Fruit fly (Drosophila melanogaster) whole organism, embryonic: ENCODE measurements around the gene Mst89B.
A peak's percentile ranks its signal among the peaks of the same experiment; 100 is the strongest.

Experiments
- Aef1 ChIP-seq: fragments of 200-800 bp; sonication (Bioruptor generic); IDR thresholded peaks from 3 replicates; pipeline ENCODE4 v1.3.6; 2022; ENCODE audit warnings: missing biosample characterization, missing genetic modification characterization
- Asciz ChIP-seq: fragments of 200-800 bp; sonication (Bioruptor generic); optimal IDR thresholded peaks from 2 replicates; lab custom pipeline; 2017; ENCODE audit warnings: missing biosample characterization, mild to moderate bottlenecking, missing genetic modification characterization, missing genetic modification reagents
- Atf6 ChIP-seq: fragments of 200-800 bp; sonication (Bioruptor generic); IDR thresholded peaks from 2 replicates; pipeline ENCODE4 v1.3.6; 2022; ENCODE audit warnings: missing biosample characterization, missing genetic modification characterization
- CG11723 ChIP-seq: fragments of 200-800 bp; sonication (Bioruptor generic); optimal IDR thresholded peaks from 2 replicates; lab custom pipeline; 2017; ENCODE audit warnings: missing biosample characterization, mild to moderate bottlenecking, missing genetic modification characterization
- CG12391 ChIP-seq: fragments of 200-800 bp; sonication (Bioruptor generic); optimal IDR thresholded peaks from 3 replicates; lab custom pipeline; 2018; ENCODE audit warnings: missing biosample characterization, mild to moderate bottlenecking, missing genetic modification characterization, moderate library complexity
- CG12659 ChIP-seq: fragments of 200-800 bp; sonication (Bioruptor generic); optimal IDR thresholded peaks from 3 replicates; lab custom pipeline; 2017; ENCODE audit warnings: mild to moderate bottlenecking, missing biosample characterization, missing genetic modification reagents, missing genetic modification characterization
- CG14965 ChIP-seq: fragments of 200-800 bp; sonication (Bioruptor generic); optimal IDR thresholded peaks from 2 replicates; lab custom pipeline; 2016; ENCODE audit warnings: missing biosample characterization, missing genetic modification characterization, borderline replicate concordance
- CG17829 ChIP-seq: fragments of 200-800 bp; optimal IDR thresholded peaks from 2 replicates; lab custom pipeline; 2019; ENCODE audit warnings: missing biosample characterization, mild to moderate bottlenecking, missing genetic modification characterization, moderate library complexity
- CG18262 ChIP-seq: fragments of 200-800 bp; optimal IDR thresholded peaks from 3 replicates; lab custom pipeline; 2019; ENCODE audit warnings: missing biosample characterization, mild to moderate bottlenecking, missing genetic modification characterization, moderate library complexity
- CG2120 ChIP-seq: fragments of 200-800 bp; sonication (Bioruptor generic); optimal IDR thresholded peaks from 3 replicates; lab custom pipeline; 2016; ENCODE audit warnings: missing biosample characterization, missing genetic modification characterization
- CG33213 ChIP-seq: fragments of 200-800 bp; sonication (Bioruptor generic); optimal IDR thresholded peaks from 3 replicates; lab custom pipeline; 2016; ENCODE audit warnings: missing biosample characterization, missing genetic modification characterization
- CG43689 ChIP-seq: fragments of 200-800 bp; sonication (Bioruptor generic); IDR thresholded peaks from 2 replicates; pipeline ENCODE4 v1.3.6; 2022; ENCODE audit warnings: missing biosample characterization, missing genetic modification characterization
- CG4707 ChIP-seq: fragments of 200-800 bp; sonication (Bioruptor generic); optimal IDR thresholded peaks from 2 replicates; lab custom pipeline; 2018; ENCODE audit warnings: missing biosample characterization, mild to moderate bottlenecking, missing genetic modification characterization, moderate library complexity
- CG4730 ChIP-seq: fragments of 200-800 bp; sonication (Bioruptor generic); IDR thresholded peaks from 2 replicates; pipeline ENCODE4 v1.3.6; 2022; ENCODE audit warnings: missing biosample characterization, missing genetic modification characterization
- CG7357 ChIP-seq: fragments of 200-800 bp; sonication (Bioruptor generic); IDR thresholded peaks from 3 replicates; pipeline ENCODE4 v1.3.6; 2022; ENCODE audit warnings: missing biosample characterization, missing genetic modification characterization
- CG7372 ChIP-seq: fragments of 200-800 bp; sonication (Bioruptor generic); IDR thresholded peaks from 2 replicates; pipeline ENCODE4 v1.3.6; 2022; ENCODE audit warnings: missing biosample characterization, missing genetic modification characterization
- CG7745 ChIP-seq: fragments of 200-800 bp; sonication (Bioruptor generic); optimal IDR thresholded peaks from 2 replicates; lab custom pipeline; 2018; ENCODE audit warnings: missing biosample characterization, mild to moderate bottlenecking, missing genetic modification characterization, moderate library complexity
- CG7963 ChIP-seq: fragments of 200-800 bp; sonication (Bioruptor generic); IDR thresholded peaks from 3 replicates; pipeline ENCODE4 v1.3.6; 2022; ENCODE audit warnings: missing biosample characterization, missing genetic modification characterization; ENCODE audit not compliant: partially characterized antibody
- CG8765 ChIP-seq: fragments of 200-800 bp; sonication (Bioruptor generic); IDR thresholded peaks from 2 replicates; pipeline ENCODE4 v1.3.6; 2022; ENCODE audit warnings: missing biosample characterization, missing genetic modification characterization
- CTCF ChIP-seq: fragments of 200-800 bp; sonication (Bioruptor generic); optimal IDR thresholded peaks from 2 replicates; lab custom pipeline; 2017; ENCODE audit warnings: missing biosample characterization, mild to moderate bottlenecking, missing genetic modification characterization, moderate library complexity
- D ChIP-seq, 2 experiments: fragments of 200-800 bp in 1 of 2; fragments of >200 bp in 1 of 2; sonication (Bioruptor generic) in 1 of 2; optimal IDR thresholded peaks; 2 replicates in 1 of 2; 3 replicates in 1 of 2; lab custom pipeline; 2017; ENCODE audit warnings: mild to moderate bottlenecking in 1 of 2, missing biosample characterization in 1 of 2, missing genetic modification characterization in 1 of 2, missing genetic modification reagents in 1 of 2
- Dek ChIP-seq: fragments of 200-800 bp; sonication (Bioruptor generic); optimal IDR thresholded peaks from 3 replicates; lab custom pipeline; 2019; ENCODE audit warnings: missing biosample characterization, mild to moderate bottlenecking, missing genetic modification characterization, moderate library complexity
- Dip3 ChIP-seq: fragments of 200-800 bp; sonication (Bioruptor generic); optimal IDR thresholded peaks from 3 replicates; lab custom pipeline; 2016; ENCODE audit warnings: missing biosample characterization, missing genetic modification characterization
- Dll ChIP-seq: fragments of 200-800 bp; sonication (Bioruptor generic); IDR thresholded peaks from 4 replicates; pipeline ENCODE4 v1.3.6; 2022; ENCODE audit warnings: missing biosample characterization, missing genetic modification characterization; ENCODE audit not compliant: partially characterized antibody
- Ets65A ChIP-seq: fragments of 200-800 bp; sonication (Bioruptor generic); peaks from one replicate; lab custom pipeline; 2016; ENCODE audit warnings: missing biosample characterization, missing genetic modification characterization
- Gug ChIP-seq: fragments of 200-800 bp; sonication (Bioruptor generic); IDR thresholded peaks from 4 replicates; pipeline ENCODE4 v1.3.6; 2022; ENCODE audit warnings: missing biosample characterization, missing genetic modification characterization
- H15 ChIP-seq: fragments of 200-800 bp; sonication (Bioruptor generic); IDR thresholded peaks from 3 replicates; pipeline ENCODE4 v1.3.6; 2022; ENCODE audit warnings: missing biosample characterization, missing genetic modification characterization
- H2.0 ChIP-seq: fragments of 200-800 bp; sonication (Bioruptor generic); IDR thresholded peaks from 2 replicates; pipeline ENCODE4 v1.3.6; 2022; ENCODE audit warnings: missing biosample characterization, missing genetic modification characterization
- HLH4C ChIP-seq: fragments of 200-800 bp; sonication (Bioruptor generic); IDR thresholded peaks from 3 replicates; pipeline ENCODE4 v1.3.6; 2022; ENCODE audit warnings: missing biosample characterization, missing genetic modification characterization; ENCODE audit not compliant: partially characterized antibody
- Hmx ChIP-seq: fragments of 200-800 bp; sonication (Bioruptor generic); optimal IDR thresholded peaks from 2 replicates; lab custom pipeline; 2016; ENCODE audit warnings: missing biosample characterization, missing genetic modification characterization
- Meics ChIP-seq: fragments of 200-800 bp; sonication (Bioruptor generic); optimal IDR thresholded peaks from 2 replicates; lab custom pipeline; 2017; ENCODE audit warnings: missing biosample characterization, mild to moderate bottlenecking, missing genetic modification characterization
- NFAT ChIP-seq: fragments of 200-800 bp; sonication (Bioruptor generic); IDR thresholded peaks from 2 replicates; pipeline ENCODE4 v1.3.6; 2022; ENCODE audit warnings: missing biosample characterization, missing genetic modification characterization
- Six4 ChIP-seq: fragments of 200-800 bp; sonication (Bioruptor generic); optimal IDR thresholded peaks from 2 replicates; lab custom pipeline; 2016; ENCODE audit warnings: missing biosample characterization, missing genetic modification characterization
- Sry-δ ChIP-seq: fragments of 200-800 bp; sonication (Bioruptor generic); optimal IDR thresholded peaks from 2 replicates; lab custom pipeline; 2016; ENCODE audit warnings: missing biosample characterization, missing genetic modification characterization
- Trl ChIP-seq, 3 experiments: fragments of >200 bp in 2 of 3; fragments of 200-800 bp in 1 of 3; sonication (Bioruptor generic) in 1 of 3; optimal IDR thresholded peaks; 2 replicates in 1 of 3; 3 replicates in 2 of 3; lab custom pipeline; 2016 to 2017; ENCODE audit warnings: missing biosample characterization in 1 of 3, missing genetic modification characterization in 1 of 3
- Usf ChIP-seq: fragments of 200-800 bp; sonication (Bioruptor generic); optimal IDR thresholded peaks from 2 replicates; lab custom pipeline; 2017; ENCODE audit warnings: missing genotype, missing biosample characterization, missing genetic modification characterization
- br ChIP-seq: fragments of >200 bp; optimal IDR thresholded peaks from 2 replicates; lab custom pipeline; 2017
- crol ChIP-seq: fragments of 200-800 bp; sonication (Bioruptor generic); IDR thresholded peaks from 2 replicates; pipeline ENCODE4 v1.3.6; 2022; ENCODE audit warnings: missing biosample characterization, missing genetic modification characterization
- grau ChIP-seq: fragments of 200-800 bp; optimal IDR thresholded peaks from 3 replicates; lab custom pipeline; 2019; ENCODE audit warnings: missing biosample characterization, mild to moderate bottlenecking, missing genetic modification characterization, moderate library complexity
- gsb ChIP-seq: fragments of 200-800 bp; sonication (Bioruptor generic); IDR thresholded peaks from 2 replicates; pipeline ENCODE4 v1.3.6; 2022; ENCODE audit warnings: missing biosample characterization, missing genetic modification characterization
- ham ChIP-seq: fragments of 200-800 bp; sonication (Bioruptor generic); IDR thresholded peaks from 2 replicates; pipeline ENCODE4 v1.3.6; 2022; ENCODE audit warnings: missing biosample characterization, missing genetic modification characterization
- lab ChIP-seq: fragments of 200-800 bp; sonication (Bioruptor generic); optimal IDR thresholded peaks from 3 replicates; lab custom pipeline; 2017; ENCODE audit warnings: missing biosample characterization, missing genetic modification characterization, mild to moderate bottlenecking, moderate library complexity, missing genetic modification reagents
- lov ChIP-seq, 2 experiments: fragments of 200-800 bp in 1 of 2; fragments of >200 bp in 1 of 2; sonication (Bioruptor generic) in 1 of 2; IDR thresholded peaks in 1 of 2; optimal IDR thresholded peaks in 1 of 2; 2 replicates in 1 of 2; 3 replicates in 1 of 2; pipeline versions ENCODE4 v1.3.6 to Lab custom; 2017 to 2022; ENCODE audit warnings: missing biosample characterization in 1 of 2, missing genetic modification characterization in 1 of 2
- nom ChIP-seq: fragments of 200-800 bp; sonication (Bioruptor generic); optimal IDR thresholded peaks from 2 replicates; lab custom pipeline; 2017; ENCODE audit warnings: missing biosample characterization, missing genetic modification characterization, mild to moderate bottlenecking, moderate library complexity, missing genetic modification reagents
- otp ChIP-seq: fragments of 200-800 bp; sonication (Bioruptor generic); IDR thresholded peaks from 3 replicates; pipeline ENCODE4, ENCODE4 v1.3.6; 2022; ENCODE audit warnings: missing biosample characterization, missing genetic modification characterization
- repo ChIP-seq: fragments of 200-800 bp; sonication (Bioruptor generic); optimal IDR thresholded peaks from 2 replicates; lab custom pipeline; 2016; ENCODE audit warnings: missing biosample characterization, missing genetic modification characterization
- sima ChIP-seq: fragments of 200-800 bp; sonication (Bioruptor generic); optimal IDR thresholded peaks from 2 replicates; lab custom pipeline; 2016; ENCODE audit warnings: missing biosample characterization, missing genetic modification characterization
- sob ChIP-seq: fragments of 200-800 bp; sonication (Bioruptor generic); IDR thresholded peaks from 2 replicates; pipeline ENCODE4 v1.3.6; 2022; ENCODE audit warnings: missing biosample characterization, missing genetic modification characterization
- stc ChIP-seq: fragments of 200-800 bp; sonication (Bioruptor generic); IDR thresholded peaks from 2 replicates; pipeline ENCODE4 v1.3.6; 2022; ENCODE audit warnings: missing biosample characterization, missing genetic modification characterization
- zen2 ChIP-seq: fragments of 200-800 bp; sonication (Bioruptor generic); IDR thresholded peaks from 3 replicates; pipeline ENCODE4 v1.3.6; 2022; ENCODE audit warnings: missing biosample characterization, missing genetic modification characterization; ENCODE audit not compliant: partially characterized antibody

Gene Mst89B

DNA sequence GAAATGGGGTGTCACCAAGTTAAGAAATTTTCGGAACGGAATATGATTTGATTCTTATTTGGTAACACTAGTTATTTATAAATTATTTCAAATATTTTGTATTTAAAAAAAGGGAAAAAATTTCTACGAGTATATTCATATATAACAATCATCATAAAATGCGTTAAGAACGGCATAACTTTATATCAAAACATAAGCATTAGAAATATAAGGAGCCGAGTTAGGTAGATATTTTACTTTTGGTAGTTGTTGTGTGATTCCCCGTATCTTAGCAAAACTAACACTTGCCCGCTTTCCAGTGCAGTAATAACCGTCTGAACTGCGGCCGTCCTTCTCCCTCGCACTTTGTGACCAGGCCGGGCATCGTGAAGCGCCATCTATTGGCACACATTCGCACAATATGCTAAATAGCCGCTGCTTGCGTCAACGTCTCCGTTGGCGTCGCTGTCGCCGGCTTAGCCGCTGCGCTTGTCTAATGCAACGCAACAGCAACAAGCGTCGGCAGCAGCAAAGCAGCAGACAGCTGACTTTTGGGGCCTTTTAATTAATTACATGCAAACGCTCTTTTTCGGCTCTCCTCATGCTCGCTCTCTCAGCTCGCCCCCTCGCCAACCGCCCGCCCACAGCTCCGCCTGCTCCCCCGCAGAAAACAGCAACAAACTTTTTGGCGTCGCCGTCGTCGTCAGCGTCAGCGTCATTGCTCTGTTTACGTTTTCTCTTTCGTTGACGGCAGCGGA lies 22.4 kb upstream of the Mst89B start (continued):
- 0 out of 4 replicates have a peak, but pooled peaks have one; percentile 10 for TF ChIP-seq Dll (GFP tag; lab: Robert Waterston, UW)
- no peak for TF ChIP-seq H15 (GFP tag; lab: Robert Waterston, UW)
- no peak for TF ChIP-seq Gug (GFP tag; lab: Robert Waterston, UW)
- TF ChIP-seq Meics, result peak; percentile 0
- TF ChIP-seq gsb (GFP tag; lab: Robert Waterston, UW), result no peak
- TF ChIP-seq CG17829 (tag; lab: Kevin White, UChicago), result no peak
- no peak for TF ChIP-seq Sry-δ (GFP tag; lab: Kevin White, UChicago)
- TF ChIP-seq CG7745 (tag; lab: Kevin White, UChicago), result no peak
- no peak for TF ChIP-seq CG11723
- no peak for TF ChIP-seq CG7372 (GFP tag; lab: Robert Waterston, UW)
- no peak for TF ChIP-seq CG12659
- no peak for TF ChIP-seq repo (GFP tag; lab: Kevin White, UChicago)
- no peak for TF ChIP-seq Hmx (GFP tag; lab: Kevin White, UChicago)
- TF ChIP-seq zen2 (GFP tag; lab: Robert Waterston, UW), result no peak
- TF ChIP-seq CG7357 (GFP tag; lab: Robert Waterston, UW), result no peak
- TF ChIP-seq CG33213 (GFP tag; lab: Kevin White, UChicago), result no peak
- no peak for TF ChIP-seq stc (GFP tag; lab: Robert Waterston, UW)
- peak; percentile 97 for TF ChIP-seq crol (GFP tag; lab: Robert Waterston, UW)
- no peak for TF ChIP-seq CG8765 (GFP tag; lab: Robert Waterston, UW)
- no peak for TF ChIP-seq Usf
- no peak for TF ChIP-seq Six4
- no peak for TF ChIP-seq H2.0
- TF ChIP-seq CTCF (GFP tag; lab: Kevin White, UChicago), result peak; percentile 91
- no peak for TF ChIP-seq CG12391
- no peak for TF ChIP-seq sima (GFP tag; lab: Kevin White, UChicago)
- no peak for TF ChIP-seq Asciz (GFP tag; lab: Kevin White, UChicago)
- no peak for TF ChIP-seq HLH4C (GFP tag; lab: Robert Waterston, UW)
- TF ChIP-seq Ets65A (GFP tag; lab: Kevin White, UChicago), result peak; percentile 25
- TF ChIP-seq NFAT (GFP tag; lab: Robert Waterston, UW), result no peak
- no peak for TF ChIP-seq CG4730 (GFP tag; lab: Robert Waterston, UW)
- TF ChIP-seq grau, result no peak
- TF ChIP-seq CG43689 (GFP tag; lab: Robert Waterston, UW), result no peak
- TF ChIP-seq sob (GFP tag; lab: Robert Waterston, UW), result no peak
- TF ChIP-seq Dip3, result no peak
- no peak for TF ChIP-seq D (optimal IDR thresholded peaks at IDR 0.05; lab: Kevin White, UChicago)
- TF ChIP-seq D (GFP tag; optimal IDR thresholded peaks at IDR 0.05; lab: Kevin White, UChicago), result no peak
- TF ChIP-seq CG4707 (GFP tag; lab: Kevin White, UChicago), result no peak
- TF ChIP-seq nom, result no peak
- peak; percentile 66 for TF ChIP-seq Aef1 (GFP tag; lab: Robert Waterston, UW)
- no peak for TF ChIP-seq CG2120 (GFP tag; lab: Kevin White, UChicago)
- TF ChIP-seq lov (optimal IDR thresholded peaks at IDR 0.05; lab: Kevin White, UChicago), result no peak
- no peak for TF ChIP-seq lov (GFP tag; IDR thresholded peaks at IDR 0.05; lab: Robert Waterston, UW)
- 0 out of 3 replicates have a peak, but pooled peaks have one; percentile 15 for TF ChIP-seq CG7963 (GFP tag; lab: Robert Waterston, UW)
- no peak for TF ChIP-seq Dek (tag; lab: Kevin White, UChicago)
- no peak for TF ChIP-seq ham
- TF ChIP-seq CG18262 (tag; lab: Kevin White, UChicago), result peak; percentile 21
- no peak for TF ChIP-seq Atf6
- TF ChIP-seq lab (GFP tag; lab: Kevin White, UChicago), result peak; percentile 25
- TF ChIP-seq br, result no peak
- TF ChIP-seq otp, result peak; percentile 46; the same call in 1 of the 3 replicates
- no peak for TF ChIP-seq CG14965 (GFP tag; lab: Kevin White, UChicago)
- TF ChIP-seq Trl (optimal IDR thresholded peaks at IDR 0.05; lab: Kevin White, UChicago), result peak; percentile 57 to 62
- TF ChIP-seq Trl (GFP tag; optimal IDR thresholded peaks at IDR 0.05; lab: Kevin White, UChicago), result no peak
